Fruit fly (Drosophila melanogaster) whole organism, adult: ENCODE measurements around the gene Pax.

Experiments
- CG11617 ChIP-seq: fragments of 200-800 bp; sonication (Bioruptor generic); optimal IDR thresholded peaks from 2 replicates; lab custom pipeline; 2017; ENCODE audit warnings: mild to moderate bottlenecking, missing biosample characterization, missing genetic modification reagents, missing genetic modification characterization
- CG1620 ChIP-seq: fragments of 200-800 bp; sonication (Bioruptor generic); optimal IDR thresholded peaks from 2 replicates; lab custom pipeline; 2016; ENCODE audit warnings: missing biosample characterization, missing genetic modification characterization
- CG5204 ChIP-seq: fragments of 200-800 bp; sonication (Bioruptor generic); optimal IDR thresholded peaks from 2 replicates; lab custom pipeline; 2016; ENCODE audit warnings: missing biosample characterization, missing genetic modification characterization
- CG7101 ChIP-seq: fragments of 200-800 bp; sonication (Bioruptor generic); optimal IDR thresholded peaks from 2 replicates; lab custom pipeline; 2018; ENCODE audit warnings: missing biosample characterization, mild to moderate bottlenecking, missing genetic modification characterization, moderate library complexity
- Hr96 ChIP-seq: fragments of 200-800 bp; sonication (Bioruptor generic); optimal IDR thresholded peaks from 2 replicates; lab custom pipeline; 2016; ENCODE audit warnings: missing biosample characterization, missing genetic modification characterization
- bab1 ChIP-seq: fragments of 200-800 bp; sonication (Bioruptor generic); optimal IDR thresholded peaks from 3 replicates; lab custom pipeline; 2019; ENCODE audit warnings: missing biosample characterization, mild to moderate bottlenecking, missing genetic modification characterization, moderate library complexity
- cnc ChIP-seq, 2 experiments: fragments of >200 bp; optimal IDR thresholded peaks; 2 replicates each; lab custom pipeline; 2017
- kay ChIP-seq: fragments of 200-800 bp; sonication (Bioruptor generic); peaks from one replicate; lab custom pipeline; 2016; ENCODE audit warnings: missing biosample characterization, missing genetic modification characterization, borderline replicate concordance

DNA sequence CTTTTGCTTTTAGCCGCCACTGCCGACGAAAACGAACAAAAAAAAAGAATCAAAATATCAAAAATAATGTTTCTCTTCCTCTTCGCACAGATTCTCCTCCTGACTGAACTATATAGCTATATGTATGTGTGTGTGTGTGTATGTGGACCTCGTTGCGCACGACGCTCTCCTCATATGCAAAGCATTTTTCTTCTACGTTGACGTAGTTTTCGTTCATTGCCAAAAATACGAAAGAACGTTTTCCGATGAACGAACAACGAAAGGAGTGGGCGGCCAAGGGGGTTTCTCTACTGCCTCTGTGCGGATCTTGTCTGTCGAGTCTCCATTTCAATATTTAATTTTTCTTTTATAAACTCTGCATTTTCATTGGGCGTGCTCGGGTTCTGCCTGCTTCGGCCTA lies 21.6 kb downstream of the Pax start:
- TF ChIP-seq kay (GFP tag; lab: Kevin White, UChicago), result no peak
- no peak for TF ChIP-seq CG7101 (tag; lab: Kevin White, UChicago)
- TF ChIP-seq CG5204 (GFP tag; lab: Kevin White, UChicago), result no peak
- TF ChIP-seq bab1 (GFP tag; lab: Kevin White, UChicago), result no peak
- no peak for TF ChIP-seq cnc (optimal IDR thresholded peaks at IDR 0.05; lab: Kevin White, UChicago)
- TF ChIP-seq Hr96 (GFP tag; lab: Kevin White, UChicago), result no peak
- TF ChIP-seq CG1620 (GFP tag; lab: Kevin White, UChicago), result no peak
- no peak for TF ChIP-seq CG11617 (GFP tag; lab: Kevin White, UChicago)
